Worm (Caenorhabditis elegans): ENCODE data around the gene lbp-3.

The lbp-3 gene

ce11 chrX:3301770-3302169 lies 44.6 kb downstream of the lbp-3 start, which contains the start of gene F11D5.5:
F11D5.5 (plus strand) TSS chrX:3302070.
- TF ChIP-seq nhr-76 (tag; optimal IDR thresholded peaks at IDR 0.05) (no peak), cnd-1 (tag; optimal IDR thresholded peaks at IDR 0.05) (no peak), bed-3 (GFP tag; optimal IDR thresholded peaks at IDR 0.05) (no peak), zip-8 (tag; optimal IDR thresholded peaks at IDR 0.05) (no peak), ceh-39 (tag; optimal IDR thresholded peaks at IDR 0.05) (no peak), ztf-11 (tag; optimal IDR thresholded peaks at IDR 0.05) (no peak), M03D4.4 (tag; optimal IDR thresholded peaks at IDR 0.05) (no peak), lin-32 (GFP tag; optimal IDR thresholded peaks at IDR 0.05) (no peak), flh-1 (GFP tag; optimal IDR thresholded peaks at IDR 0.05) (no peak)

- TF ChIP-seq hlh-1 (tag; optimal IDR thresholded peaks at IDR 0.05) (no peak), nhr-2 (tag; optimal IDR thresholded peaks at IDR 0.05) (no peak), lin-32 (GFP tag; optimal IDR thresholded peaks at IDR 0.05) (no peak), mls-2 (tag; optimal IDR thresholded peaks at IDR 0.05) (no peak), ham-2 (GFP tag; optimal IDR thresholded peaks at IDR 0.05) (no peak), ceh-83 (GFP tag; optimal IDR thresholded peaks at IDR 0.05) (no peak)
These were observed 46.9 kb downstream of the lbp-3 start, which contains the start of gene F11D5.7 for ce11 chrX:3304068-3304467. F11D5.7 (plus strand) TSS chrX:3304368.

DNA sequence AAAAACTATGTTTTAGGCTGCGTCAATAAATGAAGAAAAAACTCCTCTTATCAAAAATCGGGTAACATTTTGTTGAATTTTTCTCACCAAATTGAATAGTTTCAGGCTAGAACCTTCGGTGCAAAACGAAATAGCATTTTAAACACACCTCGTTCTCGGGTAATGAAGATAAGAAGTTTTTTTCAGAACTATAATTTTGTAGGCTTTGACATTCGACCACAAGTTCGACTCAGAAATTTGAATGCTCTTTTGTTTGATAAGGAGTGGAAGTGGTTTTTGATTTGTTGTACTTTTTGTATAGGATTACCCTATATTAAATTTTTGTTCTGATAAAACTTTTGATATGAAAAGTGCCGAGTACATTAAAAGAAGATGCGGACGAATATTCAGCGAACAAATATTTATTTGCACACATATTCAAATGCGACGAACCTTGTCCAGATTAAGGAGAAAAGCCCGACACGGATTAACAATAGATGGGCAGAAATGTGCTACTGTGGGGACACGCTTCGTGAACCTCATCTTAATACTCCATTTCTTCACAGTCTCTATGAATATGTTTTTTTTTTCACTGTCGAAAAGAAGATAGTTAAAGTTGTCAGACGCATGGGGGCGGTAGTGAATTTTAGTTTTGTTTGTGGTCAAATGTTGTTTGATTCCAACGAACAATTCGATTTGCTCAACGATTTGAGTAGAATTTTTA lies 49.6 kb downstream of the lbp-3 start:
- TF ChIP-seq pha-4 (tag; optimal IDR thresholded peaks at IDR 0.05) = peak; percentile 53
- no peak for TF ChIP-seq elt-1 (tag; optimal IDR thresholded peaks at IDR 0.05; ENCODE audit: borderline replicate concordance, insufficient read depth)
- TF ChIP-seq tbx-8 (GFP tag; optimal IDR thresholded peaks at IDR 0.05) = no peak
- TF ChIP-seq ztf-11 (tag; optimal IDR thresholded peaks at IDR 0.05) = no peak
- TF ChIP-seq hlh-1 (tag; optimal IDR thresholded peaks at IDR 0.05) = no peak
- TF ChIP-seq lin-13 (tag; optimal IDR thresholded peaks at IDR 0.05) = no peak
